Worm (Caenorhabditis elegans): ENCODE results near the gene oatr-1.

DNA sequence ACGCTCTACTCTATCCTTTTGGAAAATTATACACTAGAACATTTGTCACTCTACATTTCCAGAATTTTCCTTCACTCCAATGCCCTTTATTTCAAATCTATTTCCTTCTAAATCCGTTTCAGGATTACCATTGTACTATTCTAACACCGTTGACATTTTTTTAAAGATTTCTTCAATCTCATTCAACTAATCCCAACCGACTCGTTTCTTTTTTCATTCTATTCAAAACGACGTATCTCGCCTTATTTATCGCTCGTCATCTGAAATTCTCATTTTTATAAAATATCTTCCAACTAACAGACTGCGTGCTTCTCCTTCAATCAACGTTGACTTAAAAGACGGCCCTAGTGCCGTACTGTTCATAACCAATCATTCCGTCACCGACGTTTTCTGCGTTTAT lies 42.9 kb downstream of the oatr-1 start, which contains the start of gene akap-1:
- no peak for TF ChIP-seq duxl-1 (tag; optimal IDR thresholded peaks at IDR 0.05; ENCODE audit: poor library complexity)
- TF ChIP-seq ztf-11 (tag; optimal IDR thresholded peaks at IDR 0.05): no peak
- no peak for TF ChIP-seq F10B5.3 (tag; optimal IDR thresholded peaks at IDR 0.05)
- no peak for TF ChIP-seq snpc-4 (tag; optimal IDR thresholded peaks at IDR 0.05)
- TF ChIP-seq ceh-82 (tag; optimal IDR thresholded peaks at IDR 0.05): no peak
- TF ChIP-seq zip-11 (GFP tag; IDR thresholded peaks at IDR 0.05): no peak
